Worm (Caenorhabditis elegans) whole organism, early embryonic: ENCODE results near the gene T11B7.5.

Experiments used
- ama-1 ChIP-seq: fragments of 150-350 bp; optimal IDR thresholded peaks from 2 replicates; lab custom pipeline; 2014
- ceh-13 ChIP-seq: fragments of 200-800 bp; sonication (Bioruptor generic); optimal IDR thresholded peaks from 2 replicates; lab custom pipeline; 2018; ENCODE audit warnings: mild to moderate bottlenecking, missing genetic modification characterization, missing compliant biosample characterization
- hmbx-1 ChIP-seq: sonication (generic microtip); optimal IDR thresholded peaks from 2 replicates; lab custom pipeline; 2016; ENCODE audit warnings: mild to moderate bottlenecking, missing genetic modification characterization, missing compliant biosample characterization
- hmg-4 ChIP-seq: fragments of 200-800 bp; sonication (Bioruptor generic); optimal IDR thresholded peaks from 2 replicates; lab custom pipeline; 2018; ENCODE audit warnings: mild to moderate bottlenecking, missing genetic modification characterization, missing compliant biosample characterization
- hnd-1 ChIP-seq: sonication (generic microtip); optimal IDR thresholded peaks from 2 replicates; lab custom pipeline; 2016; ENCODE audit warnings: missing genetic modification characterization, missing compliant biosample characterization
- pes-1 ChIP-seq: fragments of 200-800 bp; sonication (Bioruptor generic); IDR thresholded peaks from 2 replicates; pipeline ENCODE4 v1.3.6; 2022; ENCODE audit warnings: missing genetic modification reagents, missing genetic modification characterization, missing compliant biosample characterization
- sea-1 ChIP-seq: fragments of 200-800 bp; sonication (Bioruptor generic); conservative IDR thresholded peaks from 2 replicates; pipeline ENCODE4 v1.3.6; 2022; ENCODE audit warnings: missing genetic modification characterization, missing compliant biosample characterization
- tbx-11 ChIP-seq: fragments of 200-800 bp; sonication (Bioruptor generic); IDR thresholded peaks from 2 replicates; pipeline ENCODE4 v1.3.6; 2022; ENCODE audit warnings: missing genetic modification characterization, missing compliant biosample characterization
- tra-4 ChIP-seq: sonication (generic microtip); optimal IDR thresholded peaks from 2 replicates; lab custom pipeline; 2017; ENCODE audit warnings: missing genetic modification characterization, missing compliant biosample characterization

ce11 chrIV:8824145-8824833 is 31.6 kb downstream of the T11B7.5 start, which contains the start of the genes col-117 and col-3:
- TF ChIP-seq ama-1 (lab: Kevin White, UChicago) (no peak), sea-1 (GFP tag; lab: Robert Waterston, UW) (no peak), hmbx-1 (tag; lab: Kevin White, UChicago) (no peak), hnd-1 (no peak), hmg-4 (no peak), ceh-13 (GFP tag; lab: Kevin White, UChicago) (no peak), tra-4 (tag; lab: Kevin White, UChicago) (no peak), tbx-11 (GFP tag; lab: Robert Waterston, UW) (no peak), pes-1 (GFP tag; lab: Robert Waterston, UW) (no peak)
